Fruit fly (Drosophila melanogaster) whole organism, wandering third instar larva: ENCODE results near the gene mus101.
A peak's percentile ranks its signal among the peaks of the same experiment; 100 is the strongest.

Experiments used
- Myc ChIP-seq: fragments of >200 bp; optimal IDR thresholded peaks from 2 replicates; lab custom pipeline; 2017
- Vsx2 ChIP-seq: fragments of 200-300, 225-300 bp; sonication (Bioruptor generic); optimal IDR thresholded peaks from 2 replicates; lab custom pipeline; 2018; ENCODE audit warnings: missing biosample characterization, missing genetic modification characterization; ENCODE audit not compliant: partially characterized antibody
- br ChIP-seq: fragments of 200-800 bp; sonication (Bioruptor generic); optimal IDR thresholded peaks from 2 replicates; lab custom pipeline; 2016; ENCODE audit warnings: missing biosample characterization, missing genetic modification characterization
- h ChIP-seq: fragments of 200-800 bp; sonication (Bioruptor generic); optimal IDR thresholded peaks from 3 replicates; lab custom pipeline; 2016; ENCODE audit warnings: missing biosample characterization, mild to moderate bottlenecking, missing genetic modification characterization
- lola ChIP-seq: fragments of >200 bp; optimal IDR thresholded peaks from 2 replicates; lab custom pipeline; 2017; ENCODE audit warnings: missing biosample characterization, missing genetic modification characterization
- sage ChIP-seq: fragments of 200-800 bp; sonication (Bioruptor generic); optimal IDR thresholded peaks from 2 replicates; lab custom pipeline; 2016; ENCODE audit warnings: missing biosample characterization, mild to moderate bottlenecking, missing genetic modification characterization

- TF ChIP-seq Myc (lab: Kevin White, UChicago) (no peak), sage (GFP tag; lab: Kevin White, UChicago) (no peak), h (GFP tag; lab: Kevin White, UChicago) (peak; percentile 34), br (GFP tag; lab: Kevin White, UChicago) (no peak), Vsx2 (GFP tag; lab: Kevin White, UChicago) (no peak), lola (GFP tag; lab: Kevin White, UChicago) (no peak)
These were observed 42.5 kb downstream of the mus101 start for dm6 chrX:13764397-13765119.
